Fruit fly (Drosophila melanogaster) S2 (cell line): Measurements from ENCODE around the gene sa.

ENCODE experiments used
- CG8478 ChIP-seq: fragments of >200 bp; optimal IDR thresholded peaks from 2 replicates; lab custom pipeline; 2018
- CTCF ChIP-seq, 2 experiments: fragments of >200 bp; optimal IDR thresholded peaks; 2 replicates each; lab custom pipeline; 2018

DNA sequence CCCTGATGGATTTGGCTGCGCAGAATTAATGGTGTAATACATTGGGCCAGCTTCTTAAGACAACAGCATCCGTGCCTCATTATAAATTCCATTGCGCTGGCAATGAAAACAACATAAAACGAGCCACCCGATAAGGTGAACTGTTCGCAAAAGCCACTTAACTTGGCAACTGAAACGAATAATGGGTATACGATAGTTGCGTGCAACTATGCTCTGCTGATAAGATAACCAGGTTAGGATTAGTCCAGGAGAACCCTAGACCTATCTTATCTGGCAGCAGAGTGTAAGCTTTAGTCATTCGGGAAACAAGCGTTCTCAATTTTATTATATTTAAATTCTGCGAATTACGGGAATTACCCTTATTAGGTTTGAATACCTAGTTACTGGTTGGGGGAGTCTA, 16.1 kb downstream of the sa start:
- no peak for TF ChIP-seq CTCF (optimal IDR thresholded peaks at IDR 0.05; lab: Kevin White, UChicago)
- no peak for TF ChIP-seq CG8478 (lab: Kevin White, UChicago)
